Worm (Caenorhabditis elegans) whole organism, L2 larva: Measurements from ENCODE around the gene ugt-36.

Experiments
- egl-27 ChIP-seq: sonication (generic microtip); optimal IDR thresholded peaks from 3 replicates; lab custom pipeline; 2017; ENCODE audit warnings: missing biosample characterization, missing genetic modification reagents, missing genetic modification characterization
- elt-3 ChIP-seq: sonication (generic microtip); optimal IDR thresholded peaks from 2 replicates; lab custom pipeline; 2017; ENCODE audit warnings: missing biosample characterization, missing genetic modification characterization
- fos-1 ChIP-seq: fragments of 150-350 bp; optimal IDR thresholded peaks from 2 replicates; lab custom pipeline; 2014; ENCODE audit warnings: missing biosample characterization, missing genetic modification characterization
- lin-13 ChIP-seq: fragments of 150-350 bp; optimal IDR thresholded peaks from 2 replicates; lab custom pipeline; 2014; ENCODE audit warnings: missing biosample characterization, missing genetic modification reagents, missing genetic modification characterization
- nhr-10 ChIP-seq: sonication (generic microtip); optimal IDR thresholded peaks from 2 replicates; lab custom pipeline; 2017; ENCODE audit warnings: missing biosample characterization, missing genetic modification characterization
- peb-1 ChIP-seq: fragments of 150-350 bp; optimal IDR thresholded peaks from 2 replicates; lab custom pipeline; 2014; ENCODE audit warnings: missing biosample characterization, missing genetic modification characterization
- unc-62 ChIP-seq: fragments of 150-350 bp; optimal IDR thresholded peaks from 2 replicates; lab custom pipeline; 2014; ENCODE audit warnings: missing biosample characterization, missing genetic modification reagents, missing genetic modification characterization
- ztf-11 ChIP-seq: sonication (generic microtip); optimal IDR thresholded peaks from 2 replicates; lab custom pipeline; 2017; ENCODE audit warnings: missing biosample characterization, missing genetic modification characterization

ce11 chrV:7142661-7143060, 24.1 kb upstream of the ugt-36 start:
- no peak for TF ChIP-seq ztf-11 (tag; lab: Kevin White, UChicago)
- no peak for TF ChIP-seq elt-3 (tag; lab: Kevin White, UChicago)
- TF ChIP-seq unc-62 (GFP tag; lab: Kevin White, UChicago) = no peak
- TF ChIP-seq nhr-10 = no peak
- TF ChIP-seq peb-1 = no peak
- TF ChIP-seq fos-1 (tag; lab: Kevin White, UChicago) = peak; percentile 11
- no peak for TF ChIP-seq egl-27 (tag; lab: Kevin White, UChicago)
- TF ChIP-seq lin-13 (GFP tag; lab: Kevin White, UChicago) = no peak
